Fruit fly (Drosophila melanogaster) whole organism, pupa: ENCODE results near the gene AspRS-m.

Source experiments
- CG12605 ChIP-seq: fragments of 200-800 bp; sonication (Bioruptor generic); IDR thresholded peaks from 2 replicates; pipeline ENCODE4 v1.3.6; 2022; ENCODE audit warnings: missing biosample characterization, missing genetic modification characterization
- CG14655 ChIP-seq: fragments of 200-800 bp; sonication (Bioruptor generic); optimal IDR thresholded peaks from 3 replicates; lab custom pipeline; 2017; ENCODE audit warnings: mild to moderate bottlenecking, missing biosample characterization, missing genetic modification reagents, missing genetic modification characterization
- D1 ChIP-seq: fragments of 200-800 bp; sonication (Bioruptor generic); optimal IDR thresholded peaks from 2 replicates; lab custom pipeline; 2018; ENCODE audit warnings: missing biosample characterization, mild to moderate bottlenecking, missing genetic modification characterization, moderate library complexity
- Pif1B ChIP-seq: fragments of 200-800 bp; sonication (Bioruptor generic); optimal IDR thresholded peaks from 3 replicates; lab custom pipeline; 2016; ENCODE audit warnings: missing biosample characterization, missing genetic modification characterization
- Snoo ChIP-seq: fragments of 200-800 bp; sonication (Bioruptor generic); optimal IDR thresholded peaks from 3 replicates; lab custom pipeline; 2017; ENCODE audit warnings: missing biosample characterization, mild to moderate bottlenecking, missing genetic modification characterization, inconsistent platforms
- fd96Ca ChIP-seq: fragments of 200-800 bp; sonication (Bioruptor generic); IDR thresholded peaks from 3 replicates; pipeline ENCODE4 v1.3.6; 2022; ENCODE audit warnings: missing biosample characterization, missing genetic modification characterization
- rn ChIP-seq: fragments of 200-800 bp; sonication (Bioruptor generic); IDR thresholded peaks from 2 replicates; pipeline ENCODE4 v1.3.6; 2022; ENCODE audit warnings: missing biosample characterization, missing genetic modification characterization

DNA sequence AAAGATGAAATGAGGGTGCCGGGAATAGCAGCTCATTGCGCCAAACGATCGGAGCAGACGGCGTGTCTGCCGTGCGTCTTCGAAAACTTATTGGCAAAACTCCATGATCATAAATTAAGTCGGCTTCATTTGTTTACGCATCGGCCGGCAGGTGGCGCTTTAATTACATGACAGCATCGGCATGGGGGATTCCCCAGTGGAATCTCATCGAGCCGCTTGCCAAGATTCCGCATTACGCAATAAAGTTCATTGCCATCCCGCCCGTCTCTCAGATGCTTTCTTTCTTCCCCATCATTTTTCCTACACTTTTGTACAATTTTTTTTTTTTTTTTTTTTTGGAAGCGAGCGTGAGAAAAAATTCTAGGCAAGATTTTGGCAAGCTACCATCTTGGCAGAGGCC lies 49.7 kb downstream of the AspRS-m start:
- TF ChIP-seq fd96Ca: no peak
- no peak for TF ChIP-seq rn (GFP tag; lab: Robert Waterston, UW)
- no peak for TF ChIP-seq D1 (tag; lab: Kevin White, UChicago)
- TF ChIP-seq CG12605: no peak
- TF ChIP-seq CG14655 (GFP tag; lab: Kevin White, UChicago): no peak
- TF ChIP-seq Snoo (tag; lab: Kevin White, UChicago): no peak
- no peak for TF ChIP-seq Pif1B (GFP tag; lab: Kevin White, UChicago)
